Fruit fly (Drosophila melanogaster): ENCODE results near the gene CG13857.

Gene CG13857

DNA sequence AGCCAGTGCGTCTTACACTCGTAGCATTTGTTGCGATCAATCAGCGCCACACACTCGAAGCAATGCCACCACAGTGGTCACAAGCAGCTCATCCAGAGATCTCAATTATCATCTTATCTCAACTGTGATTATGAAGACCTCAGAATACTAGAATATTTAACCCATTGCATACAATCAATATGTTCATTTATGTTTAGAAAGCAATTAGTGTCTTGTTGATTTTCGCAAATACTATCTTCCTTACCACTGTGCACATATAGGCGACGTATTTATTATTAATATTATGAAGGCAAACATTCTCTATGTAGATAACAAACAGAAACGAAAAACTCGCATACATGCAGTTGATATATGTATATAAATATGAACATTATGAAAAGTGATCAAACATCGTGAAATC is 35.1 kb downstream of the CG13857 start (continued):
- TF ChIP-seq CG9727 (GFP tag; optimal IDR thresholded peaks at IDR 0.05) = peak; percentile 81
- TF ChIP-seq D19B (GFP tag; optimal IDR thresholded peaks at IDR 0.05) = no peak
- no peak for TF ChIP-seq h (optimal IDR thresholded peaks at IDR 0.05)
- TF ChIP-seq CG11723 (GFP tag; optimal IDR thresholded peaks at IDR 0.05) = peak; percentile 47
- TF ChIP-seq CG34224 (GFP tag; IDR thresholded peaks at IDR 0.05; ENCODE audit: partially characterized antibody) = no peak
- TF ChIP-seq Jarid2 (GFP tag; optimal IDR thresholded peaks at IDR 0.05) = peak; percentile 32
- TF ChIP-seq CG10366 (GFP tag; IDR thresholded peaks at IDR 0.05) = peak; percentile 50
- 0 out of 3 replicates have a peak, but pooled peaks have one; percentile 25 for TF ChIP-seq Dbx (GFP tag; IDR thresholded peaks at IDR 0.05)
- TF ChIP-seq dimm (GFP tag; IDR thresholded peaks at IDR 0.05) = no peak
- TF ChIP-seq Hr39 (optimal IDR thresholded peaks at IDR 0.05) = no peak
- TF ChIP-seq grn (GFP tag; optimal IDR thresholded peaks at IDR 0.05) = peak; percentile 47
- TF ChIP-seq CG15479 (GFP tag; optimal IDR thresholded peaks at IDR 0.05) = peak; percentile 31
- no peak for TF ChIP-seq Hand (GFP tag; optimal IDR thresholded peaks at IDR 0.05)
- TF ChIP-seq ap (GFP tag; IDR thresholded peaks at IDR 0.05) = 0 out of 2 replicates have a peak, but pooled peaks have one; percentile 21
- peak; percentile 54 for TF ChIP-seq CG7839 (tag; optimal IDR thresholded peaks at IDR 0.05)
- TF ChIP-seq jumu (GFP tag; optimal IDR thresholded peaks at IDR 0.05) = no peak
- peak; percentile 41 for TF ChIP-seq exex (tag; optimal IDR thresholded peaks at IDR 0.05)
- peak; percentile 57; the same call in 1 of the 2 replicates for TF ChIP-seq CG5953 (GFP tag; IDR thresholded peaks at IDR 0.05)
- peak; percentile 57 for TF ChIP-seq gcm (GFP tag; optimal IDR thresholded peaks at IDR 0.05)
- peak; percentile 54 for TF ChIP-seq CG12659 (GFP tag; optimal IDR thresholded peaks at IDR 0.05)
- peak; percentile 87 for TF ChIP-seq vvl (GFP tag; IDR thresholded peaks at IDR 0.05)
- TF ChIP-seq CG6254 (GFP tag; optimal IDR thresholded peaks at IDR 0.05) = peak; percentile 83
- TF ChIP-seq CG32532 (GFP tag; IDR thresholded peaks at IDR 0.05) = peak; percentile 73
- no peak for TF ChIP-seq Dp (GFP tag; optimal IDR thresholded peaks at IDR 0.05)
- TF ChIP-seq GATAe (GFP tag; conservative IDR thresholded peaks at IDR 0.05) = 0 out of 2 replicates have a peak, but pooled peaks have one; percentile 14
- TF ChIP-seq fd64A (GFP tag; optimal IDR thresholded peaks at IDR 0.05) = peak; percentile 86
- peak; percentile 32 for TF ChIP-seq CG17385 (GFP tag; optimal IDR thresholded peaks at IDR 0.05)
- peak; percentile 20 for TF ChIP-seq Antp (GFP tag; optimal IDR thresholded peaks at IDR 0.05)
- no peak for TF ChIP-seq Sin3A (optimal IDR thresholded peaks at IDR 0.05)
- TF ChIP-seq Sry-β (GFP tag; optimal IDR thresholded peaks at IDR 0.05) = peak; percentile 42
- peak in 1 of 2 experiments; percentile 52 for TF ChIP-seq Eip74EF (GFP tag; optimal IDR thresholded peaks at IDR 0.05)
- TF ChIP-seq tup (GFP tag; optimal IDR thresholded peaks at IDR 0.05) = peak; percentile 67
- TF ChIP-seq Opbp (GFP tag; IDR thresholded peaks at IDR 0.05; ENCODE audit: partially characterized antibody) = no peak
- TF ChIP-seq tx (GFP tag; optimal IDR thresholded peaks at IDR 0.05) = no peak
- no peak for TF ChIP-seq her (GFP tag; optimal IDR thresholded peaks at IDR 0.05)
- no peak for TF ChIP-seq ab (GFP tag; optimal IDR thresholded peaks at IDR 0.05)
- peak; percentile 58 for TF ChIP-seq CG18619 (GFP tag; optimal IDR thresholded peaks at IDR 0.05)
- TF ChIP-seq lilli (GFP tag; optimal IDR thresholded peaks at IDR 0.05) = peak; percentile 52
- TF ChIP-seq CG10462 (GFP tag; optimal IDR thresholded peaks at IDR 0.05) = peak; percentile 66
- no peak for TF ChIP-seq Scr (GFP tag; IDR thresholded peaks at IDR 0.05; ENCODE audit: partially characterized antibody)
- peak; percentile 46 for TF ChIP-seq BtbVII (GFP tag; optimal IDR thresholded peaks at IDR 0.05)
- TF ChIP-seq CG12071 (GFP tag; optimal IDR thresholded peaks at IDR 0.05) = peak; percentile 57
- TF ChIP-seq CG4404 (GFP tag; IDR thresholded peaks at IDR 0.05) = 0 out of 2 replicates have a peak, but pooled peaks have one; percentile 17
- peak; percentile 69 for TF ChIP-seq sim (GFP tag; IDR thresholded peaks at IDR 0.05)
- TF ChIP-seq Myb (GFP tag; optimal IDR thresholded peaks at IDR 0.05) = no peak
- peak in 1 of 2 experiments; percentile 34 for TF ChIP-seq Hr78 (GFP tag; optimal IDR thresholded peaks at IDR 0.05)
- no peak for TF ChIP-seq CG6765 (GFP tag; optimal IDR thresholded peaks at IDR 0.05)
- no peak for TF ChIP-seq fru (optimal IDR thresholded peaks at IDR 0.05)
- peak; percentile 10 for TF ChIP-seq CG15073 (GFP tag; optimal IDR thresholded peaks at IDR 0.05)
- no peak for TF ChIP-seq CG9932 (GFP tag; IDR thresholded peaks at IDR 0.05)
- no peak for TF ChIP-seq hbn (GFP tag; IDR thresholded peaks at IDR 0.05; ENCODE audit: partially characterized antibody)
